Worm (Caenorhabditis elegans): ENCODE measurements around the gene M03E7.1.

Gene M03E7.1

DNA sequence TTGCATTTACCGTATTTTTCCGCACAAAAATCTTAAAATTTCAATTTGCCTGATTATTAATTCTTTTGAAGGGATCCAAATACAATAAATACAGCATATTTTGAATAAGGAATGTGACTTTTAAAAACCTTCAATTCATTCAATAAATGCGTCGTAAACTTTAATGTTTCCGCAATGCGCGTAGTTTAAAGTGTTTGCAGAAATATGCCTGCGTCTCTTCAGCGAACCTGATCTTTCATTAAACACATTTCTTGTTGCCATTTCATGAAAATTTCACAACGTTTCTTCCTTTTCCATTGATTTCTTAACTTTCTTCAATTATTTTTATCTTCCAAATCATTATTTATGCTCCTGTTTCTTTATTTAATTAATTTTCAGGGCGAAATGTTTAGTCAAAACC lies 29.2 kb upstream of the M03E7.1 start, which contains the start of gene vps-37:
vps-37 (plus strand) TSS at position 378 of the 400 bp plus-strand sequence.
- TF ChIP-seq lin-13 (GFP tag; optimal IDR thresholded peaks at IDR 0.05) (peak; percentile 90), lsy-2 (tag; optimal IDR thresholded peaks at IDR 0.05) (peak; percentile 81 to 94), nhr-25 (tag; optimal IDR thresholded peaks at IDR 0.05) (peak; percentile 80), dmd-4 (tag; optimal IDR thresholded peaks at IDR 0.05) (no peak), skn-1 (tag; optimal IDR thresholded peaks at IDR 0.05) (no peak), elt-1 (tag; optimal IDR thresholded peaks at IDR 0.05) (no peak), lin-39 (tag; optimal IDR thresholded peaks at IDR 0.05) (no peak), fos-1 (tag; optimal IDR thresholded peaks at IDR 0.05) (peak; percentile 60), blmp-1 (tag; optimal IDR thresholded peaks at IDR 0.05; ENCODE audit: insufficient read depth) (peak; percentile 17), C34F6.9 (tag; optimal IDR thresholded peaks at IDR 0.05) (peak; percentile 86), snpc-4 (tag; optimal IDR thresholded peaks at IDR 0.05) (peak; percentile 81), nhr-11 (tag; optimal IDR thresholded peaks at IDR 0.05) (no peak), ztf-4 (tag; optimal IDR thresholded peaks at IDR 0.05) (peak; percentile 57), gmeb-1 (tag; optimal IDR thresholded peaks at IDR 0.05) (peak; percentile 86), mbf-1 (tag; optimal IDR thresholded peaks at IDR 0.05) (no peak), ama-1 (optimal IDR thresholded peaks at IDR 0.05) (no peak), mdl-1 (tag; optimal IDR thresholded peaks at IDR 0.05) (no peak), sem-4 (tag; optimal IDR thresholded peaks at IDR 0.05) (peak; percentile 81), aly-2 (tag; optimal IDR thresholded peaks at IDR 0.05) (no peak), nhr-6 (tag; optimal IDR thresholded peaks at IDR 0.05) (peak; percentile 82), elt-3 (tag; optimal IDR thresholded peaks at IDR 0.05) (no peak), zag-1 (tag; optimal IDR thresholded peaks at IDR 0.05) (peak; percentile 69), unc-39 (tag; optimal IDR thresholded peaks at IDR 0.05) (no peak), egl-27 (tag; optimal IDR thresholded peaks at IDR 0.05) (peak; percentile 46), sma-9 (GFP tag; optimal IDR thresholded peaks at IDR 0.05) (peak; percentile 84), sma-9 (tag; optimal IDR thresholded peaks at IDR 0.05) (no peak), nhr-77 (tag; optimal IDR thresholded peaks at IDR 0.05) (peak; percentile 45), F13H6.1 (tag; optimal IDR thresholded peaks at IDR 0.05) (peak; percentile 78), crh-2 (tag; optimal IDR thresholded peaks at IDR 0.05) (peak; percentile 88), unc-55 (GFP tag; optimal IDR thresholded peaks at IDR 0.05) (peak; percentile 91), ceh-82 (tag; optimal IDR thresholded peaks at IDR 0.05) (no peak), sma-3 (GFP tag; optimal IDR thresholded peaks at IDR 0.05) (peak; percentile 47), nhr-21 (tag; optimal IDR thresholded peaks at IDR 0.05) (peak; percentile 78), ceh-16 (tag; optimal IDR thresholded peaks at IDR 0.05) (no peak), Y55F3AM.14 (GFP tag; optimal IDR thresholded peaks at IDR 0.05) (no peak), alr-1 (tag; optimal IDR thresholded peaks at IDR 0.05) (no peak), mab-5 (tag; optimal IDR thresholded peaks at IDR 0.05) (peak; percentile 70), nhr-12 (tag; optimal IDR thresholded peaks at IDR 0.05) (no peak), unc-62 (GFP tag; optimal IDR thresholded peaks at IDR 0.05) (no peak), nhr-129 (tag; optimal IDR thresholded peaks at IDR 0.05) (peak; percentile 80)

DNA sequence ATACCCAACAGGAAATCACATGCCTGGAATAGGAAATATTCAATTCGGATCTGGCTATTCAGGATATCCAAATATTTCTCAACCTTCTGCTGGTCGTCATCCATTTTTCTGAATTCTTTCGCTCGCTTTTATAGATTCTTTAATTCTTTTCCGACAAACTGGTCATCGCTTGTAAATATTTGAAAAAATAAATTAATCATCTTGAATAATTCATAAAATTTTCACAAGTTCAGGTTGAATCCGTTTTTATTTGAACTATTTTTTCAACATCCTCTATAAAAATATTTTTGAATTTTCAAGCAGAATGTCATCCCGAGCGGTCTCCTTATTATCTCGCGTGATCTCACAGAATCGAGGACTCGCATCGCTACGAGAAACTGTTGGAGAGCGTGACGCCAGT lies 28.1 kb upstream of the M03E7.1 start, which contains the start of gene mrpl-48:
mrpl-48 (plus strand) TSS at position 301 of the 400 bp plus-strand sequence.
- TF ChIP-seq sma-9 (GFP tag; optimal IDR thresholded peaks at IDR 0.05) (no peak), sma-9 (tag; optimal IDR thresholded peaks at IDR 0.05) (no peak)

DNA sequence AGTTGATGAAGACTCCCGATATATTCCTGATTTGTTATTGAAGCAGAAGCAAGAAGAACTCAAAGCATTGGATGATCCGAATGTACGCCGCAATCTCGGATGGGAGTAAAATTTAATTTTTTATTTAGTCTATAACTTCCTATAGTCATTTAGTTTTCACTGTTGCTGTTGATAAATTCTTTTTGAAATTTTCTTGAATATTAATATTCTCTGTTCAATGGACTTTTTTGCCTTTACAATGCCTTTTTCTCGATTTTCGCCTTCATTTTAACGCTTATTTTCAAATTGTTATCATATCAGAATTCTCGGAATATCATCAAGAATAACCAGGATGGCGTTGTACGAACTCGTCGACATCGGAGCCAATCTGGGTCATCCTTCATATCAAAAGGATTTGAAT lies 27.2 kb upstream of the M03E7.1 start, which contains the start of gene crn-2:
crn-2 (plus strand) TSS at position 301 of the 400 bp plus-strand sequence.
- TF ChIP-seq gmeb-1 (tag; optimal IDR thresholded peaks at IDR 0.05) (no peak), sma-9 (GFP tag; optimal IDR thresholded peaks at IDR 0.05) (no peak), sma-9 (tag; optimal IDR thresholded peaks at IDR 0.05) (no peak), nhr-129 (tag; optimal IDR thresholded peaks at IDR 0.05) (no peak), nhr-6 (tag; optimal IDR thresholded peaks at IDR 0.05) (no peak), alr-1 (tag; optimal IDR thresholded peaks at IDR 0.05) (no peak)
